Fruit fly (Drosophila melanogaster): ENCODE data around the gene Polr2M.

dm6 chr3R:19226137-19226873 lies 3.0 kb upstream of the Polr2M start, which contains the start of gene vib:
- TF ChIP-seq usp (GFP tag; optimal IDR thresholded peaks at IDR 0.05) (no peak), CG8478 (optimal IDR thresholded peaks at IDR 0.05) (no peak), psq (optimal IDR thresholded peaks at IDR 0.05) (no peak), Dll (optimal IDR thresholded peaks at IDR 0.05) (no peak)
